Fruit fly (Drosophila melanogaster) whole organism: ENCODE measurements around the gene CG3581.

Experiments
- CG8478 ChIP-seq: fragments of >200 bp; optimal IDR thresholded peaks from 2 replicates; lab custom pipeline; 2018; ENCODE audit warnings: inconsistent platforms
- Dll ChIP-seq: fragments of >200 bp; optimal IDR thresholded peaks from 2 replicates; lab custom pipeline; 2017
- EcR ChIP-seq, 2 experiments: fragments of >200 bp; optimal IDR thresholded peaks; 2 replicates each; lab custom pipeline; 2017; ENCODE audit warnings: missing biosample characterization in 2 of 2, missing genetic modification characterization in 2 of 2, missing genetic modification reagents in 2 of 2
- pan ChIP-seq: fragments of >200 bp; optimal IDR thresholded peaks from 2 replicates; lab custom pipeline; 2017
- psq ChIP-seq: fragments of >200 bp; optimal IDR thresholded peaks from 2 replicates; lab custom pipeline; 2017
- usp ChIP-seq: fragments of >200 bp; optimal IDR thresholded peaks from 2 replicates; lab custom pipeline; 2017; ENCODE audit warnings: missing biosample characterization, missing genetic modification characterization, mixed read lengths

CG3581 gene

dm6 chr3R:19343534-19344325, 30.9 kb downstream of the CG3581 start:
- TF ChIP-seq EcR (GFP tag; optimal IDR thresholded peaks at IDR 0.05; lab: Kevin White, UChicago), result no peak
- no peak for TF ChIP-seq psq (lab: Kevin White, UChicago)
- TF ChIP-seq pan, result no peak
- TF ChIP-seq Dll (lab: Kevin White, UChicago), result no peak
- TF ChIP-seq CG8478, result no peak
- no peak for TF ChIP-seq usp (GFP tag; lab: Kevin White, UChicago)

DNA sequence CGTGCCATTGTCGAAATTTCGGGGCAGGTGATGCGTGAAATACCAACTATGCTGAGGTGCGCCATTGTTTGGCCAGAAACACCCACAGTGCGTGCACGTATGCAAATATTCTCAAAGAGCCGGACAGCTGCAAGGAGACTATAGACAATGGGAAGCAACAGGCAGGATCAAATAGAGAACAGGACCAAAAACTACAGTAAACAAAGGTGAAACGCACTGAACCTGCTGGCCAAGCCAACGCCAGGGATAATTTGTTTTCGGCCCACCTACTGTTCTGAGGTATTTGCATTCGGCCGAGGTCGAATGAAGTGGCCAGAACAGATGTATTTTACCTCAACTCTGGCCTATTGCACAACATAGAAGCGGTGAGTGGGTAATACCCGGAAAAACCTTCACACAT, 32.8 kb downstream of the CG3581 start:
- TF ChIP-seq pan (no peak), EcR (GFP tag; optimal IDR thresholded peaks at IDR 0.05; lab: Kevin White, UChicago) (no peak), CG8478 (no peak), psq (lab: Kevin White, UChicago) (no peak), Dll (lab: Kevin White, UChicago) (no peak), usp (GFP tag; lab: Kevin White, UChicago) (no peak)

DNA sequence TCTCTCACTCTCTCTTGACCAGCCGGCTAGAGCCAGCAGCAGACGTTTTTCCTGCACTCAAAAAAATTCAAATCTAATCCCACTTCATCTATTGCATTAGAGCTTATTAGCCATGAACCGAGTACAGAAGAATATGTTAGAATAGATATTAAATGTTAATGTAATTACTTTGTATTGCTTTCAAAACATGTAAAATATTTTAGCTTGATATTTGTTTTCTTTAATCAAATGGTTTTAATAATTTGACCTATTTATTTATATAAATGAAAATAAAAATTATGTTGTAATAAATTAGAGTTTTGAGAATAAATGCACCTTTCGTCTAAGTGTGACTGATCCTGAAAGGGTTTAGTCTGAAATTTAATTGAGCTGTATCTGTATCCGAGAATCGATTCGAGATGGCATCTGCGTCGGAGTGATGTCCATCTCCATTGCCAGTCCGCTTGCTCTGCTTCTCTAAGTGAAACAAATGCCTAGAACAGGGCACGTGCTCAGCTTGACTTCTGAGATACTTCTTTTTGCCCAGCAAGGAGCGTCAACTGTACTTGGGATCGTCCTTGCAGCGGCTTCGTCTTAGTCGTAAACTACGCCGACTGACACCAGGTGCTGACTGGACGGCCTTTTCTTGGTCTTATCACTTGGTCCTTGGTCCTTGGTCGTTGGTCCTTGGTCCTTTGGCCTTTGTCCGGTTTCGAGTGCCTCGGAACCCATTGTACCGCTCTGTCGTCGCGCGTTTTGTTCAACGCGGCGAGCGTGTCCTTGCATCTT, 34.1 kb downstream of the CG3581 start:
- no peak for TF ChIP-seq CG8478
- no peak for TF ChIP-seq psq (lab: Kevin White, UChicago)
- no peak for TF ChIP-seq usp (GFP tag; lab: Kevin White, UChicago)
- no peak for TF ChIP-seq Dll (lab: Kevin White, UChicago)
- no peak for TF ChIP-seq EcR (GFP tag; optimal IDR thresholded peaks at IDR 0.05; lab: Kevin White, UChicago)
- TF ChIP-seq pan, result no peak

dm6 chr3R:19339205-19339724, 35.3 kb downstream of the CG3581 start:
- TF ChIP-seq EcR (GFP tag; optimal IDR thresholded peaks at IDR 0.05; lab: Kevin White, UChicago) (no peak), psq (lab: Kevin White, UChicago) (no peak)

dm6 chr3R:19335482-19335881, 39.1 kb downstream of the CG3581 start:
- no peak for TF ChIP-seq usp (GFP tag; lab: Kevin White, UChicago)

dm6 chr3R:19332553-19332952, 42.0 kb downstream of the CG3581 start:
- TF ChIP-seq EcR (GFP tag; optimal IDR thresholded peaks at IDR 0.05; lab: Kevin White, UChicago) (no peak), CG8478 (no peak), usp (GFP tag; lab: Kevin White, UChicago) (no peak), Dll (lab: Kevin White, UChicago) (no peak), psq (lab: Kevin White, UChicago) (no peak), pan (no peak)

DNA sequence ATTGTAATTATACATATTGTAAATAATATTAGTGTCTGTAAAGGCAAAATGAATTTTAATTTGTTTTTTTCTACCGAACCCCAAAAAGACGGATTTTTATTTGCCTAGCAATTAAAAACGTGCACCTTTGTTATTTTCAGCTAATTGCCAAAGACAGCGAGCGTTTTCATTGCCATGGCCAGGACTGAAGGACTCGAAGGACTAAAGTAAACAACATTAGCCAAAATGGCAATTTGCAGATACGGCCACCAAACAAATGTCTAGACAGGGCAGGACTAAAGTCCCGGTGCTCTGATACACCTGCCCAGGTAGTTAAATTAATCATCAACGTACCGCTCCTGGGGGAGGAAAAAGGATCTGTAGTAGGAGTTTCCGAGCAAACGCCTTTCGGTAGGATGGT, 42.5 kb downstream of the CG3581 start:
- TF ChIP-seq EcR (GFP tag; optimal IDR thresholded peaks at IDR 0.05; lab: Kevin White, UChicago) (no peak), psq (lab: Kevin White, UChicago) (no peak), usp (GFP tag; lab: Kevin White, UChicago) (no peak), pan (no peak), CG8478 (no peak), Dll (lab: Kevin White, UChicago) (no peak)

- TF ChIP-seq CG8478 (no peak), usp (GFP tag; lab: Kevin White, UChicago) (no peak), EcR (GFP tag; optimal IDR thresholded peaks at IDR 0.05; lab: Kevin White, UChicago) (no peak), Dll (lab: Kevin White, UChicago) (peak; percentile 58)
Observed at dm6 chr3R:19328716-19329115, 45.9 kb downstream of the CG3581 start.

- no peak for TF ChIP-seq usp (GFP tag; lab: Kevin White, UChicago)
- no peak for TF ChIP-seq Dll (lab: Kevin White, UChicago)
- no peak for TF ChIP-seq pan
- no peak for TF ChIP-seq psq (lab: Kevin White, UChicago)
- no peak for TF ChIP-seq CG8478
- TF ChIP-seq EcR (GFP tag; optimal IDR thresholded peaks at IDR 0.05; lab: Kevin White, UChicago), result no peak
Observed at dm6 chr3R:19326043-19326805, 48.4 kb downstream of the CG3581 start, which contains the start of gene Delta. Gene Delta, minus strand, starts transcription at chr3R:19326217.
